Worm (Caenorhabditis elegans) whole organism, young adult: ENCODE results near the gene sre-46.

ENCODE experiments used
- atf-7 ChIP-seq: sonication (generic microtip); optimal IDR thresholded peaks from 2 replicates; lab custom pipeline; 2017; ENCODE audit warnings: mild to moderate bottlenecking, missing genetic modification characterization, missing compliant biosample characterization
- mcd-1 ChIP-seq: fragments of 200-800 bp; sonication (Bioruptor generic); IDR thresholded peaks from 2 replicates; pipeline ENCODE4 v1.3.6; 2022; ENCODE audit warnings: missing genetic modification reagents, missing genetic modification characterization, missing compliant biosample characterization

ce11 chrII:13751030-13751429, 29.9 kb upstream of the sre-46 start:
- TF ChIP-seq mcd-1 (GFP tag; lab: Robert Waterston, UW) = no peak
- no peak for TF ChIP-seq atf-7
